Fruit fly (Drosophila melanogaster) whole organism, embryonic: Measurements from ENCODE around the gene CG34026.
A peak's percentile ranks its signal among the peaks of the same experiment; 100 is the strongest.

ENCODE experiments used
- B-H1 ChIP-seq: fragments of 200-800 bp; sonication (Bioruptor generic); IDR thresholded peaks from 3 replicates; pipeline ENCODE4 v1.3.6; 2022; ENCODE audit warnings: missing biosample characterization, missing genetic modification characterization
- C15 ChIP-seq: fragments of 200-800 bp; sonication (Bioruptor generic); IDR thresholded peaks from 3 replicates; pipeline ENCODE4 v1.3.6; 2022; ENCODE audit warnings: missing biosample characterization, missing genetic modification characterization
- CG10321 ChIP-seq: fragments of 200-800 bp; sonication (Bioruptor generic); IDR thresholded peaks from 2 replicates; pipeline ENCODE4 v1.3.6; 2022; ENCODE audit warnings: missing biosample characterization, missing genetic modification characterization
- CG10366 ChIP-seq: fragments of 200-800 bp; sonication (Bioruptor generic); IDR thresholded peaks from 2 replicates; pipeline ENCODE4 v1.3.6; 2022; ENCODE audit warnings: missing biosample characterization, missing genetic modification characterization
- CG10462 ChIP-seq: fragments of 200-800 bp; sonication (Bioruptor generic); optimal IDR thresholded peaks from 2 replicates; lab custom pipeline; 2016; ENCODE audit warnings: missing biosample characterization, missing genetic modification characterization
- CG11085 ChIP-seq: fragments of 200-800 bp; sonication (Bioruptor generic); IDR thresholded peaks from 2 replicates; pipeline ENCODE4 v1.3.6; 2022; ENCODE audit warnings: missing biosample characterization, missing genetic modification characterization
- CG15479 ChIP-seq: fragments of 200-800 bp; sonication (Bioruptor generic); optimal IDR thresholded peaks from 3 replicates; lab custom pipeline; 2019; ENCODE audit warnings: missing biosample characterization, mild to moderate bottlenecking, missing genetic modification characterization, moderate library complexity
- CG15514 ChIP-seq: fragments of 200-800 bp; sonication (Bioruptor generic); optimal IDR thresholded peaks from 3 replicates; lab custom pipeline; 2017; ENCODE audit warnings: missing biosample characterization, missing genetic modification characterization, mild to moderate bottlenecking, moderate library complexity, missing genetic modification reagents
- CG15696 ChIP-seq: fragments of 200-800 bp; sonication (Bioruptor generic); optimal IDR thresholded peaks from 2 replicates; lab custom pipeline; 2019; ENCODE audit warnings: missing biosample characterization, mild to moderate bottlenecking, missing genetic modification characterization, moderate library complexity
- CG17829 ChIP-seq: fragments of 200-800 bp; optimal IDR thresholded peaks from 2 replicates; lab custom pipeline; 2019; ENCODE audit warnings: missing biosample characterization, mild to moderate bottlenecking, missing genetic modification characterization, moderate library complexity
- CG2678 ChIP-seq: fragments of 200-800 bp; sonication (Bioruptor generic); optimal IDR thresholded peaks from 3 replicates; lab custom pipeline; 2019; ENCODE audit warnings: missing biosample characterization, mild to moderate bottlenecking, missing genetic modification characterization, moderate library complexity
- CG30403 ChIP-seq: fragments of 200-800 bp; sonication (Bioruptor generic); optimal IDR thresholded peaks from 3 replicates; lab custom pipeline; 2016; ENCODE audit warnings: missing biosample characterization, missing genetic modification characterization
- CG30431 ChIP-seq: fragments of 200-800 bp; sonication (Bioruptor generic); optimal IDR thresholded peaks from 2 replicates; lab custom pipeline; 2017; ENCODE audit warnings: missing biosample characterization, missing genetic modification characterization
- CG3847 ChIP-seq: fragments of 200-800 bp; sonication (Bioruptor generic); IDR thresholded peaks from 2 replicates; pipeline ENCODE4 v1.3.6; 2022; ENCODE audit warnings: missing biosample characterization, missing genetic modification characterization
- CG4424 ChIP-seq: fragments of 200-800 bp; sonication (Bioruptor generic); optimal IDR thresholded peaks from 3 replicates; lab custom pipeline; 2016; ENCODE audit warnings: missing biosample characterization, missing genetic modification characterization
- CG4730 ChIP-seq: fragments of 200-800 bp; sonication (Bioruptor generic); IDR thresholded peaks from 2 replicates; pipeline ENCODE4 v1.3.6; 2022; ENCODE audit warnings: missing biosample characterization, missing genetic modification characterization
- CG6791 ChIP-seq: fragments of 200-800 bp; sonication (Bioruptor generic); IDR thresholded peaks from 3 replicates; pipeline ENCODE4 v1.3.6; 2022; ENCODE audit warnings: missing biosample characterization, missing genetic modification characterization; ENCODE audit not compliant: partially characterized antibody
- CG8290 ChIP-seq, 3 experiments: fragments of 200-800 bp; sonication (Bioruptor generic); optimal IDR thresholded peaks; 2 replicates each; lab custom pipeline; 2016 to 2019; ENCODE audit warnings: missing biosample characterization in 3 of 3, missing genetic modification characterization in 3 of 3, mild to moderate bottlenecking in 2 of 3, moderate library complexity in 1 of 3
- CG8359 ChIP-seq: fragments of 200-800 bp; sonication (Bioruptor generic); optimal IDR thresholded peaks from 2 replicates; lab custom pipeline; 2017; ENCODE audit warnings: missing biosample characterization, mild to moderate bottlenecking, missing genetic modification characterization, borderline replicate concordance
- CG9727 ChIP-seq: fragments of 200-800 bp; sonication (Bioruptor generic); optimal IDR thresholded peaks from 3 replicates; lab custom pipeline; 2017; ENCODE audit warnings: missing biosample characterization, mild to moderate bottlenecking, missing genetic modification characterization
- CTCF ChIP-seq: fragments of 200-800 bp; sonication (Bioruptor generic); optimal IDR thresholded peaks from 2 replicates; lab custom pipeline; 2017; ENCODE audit warnings: missing biosample characterization, mild to moderate bottlenecking, missing genetic modification characterization, moderate library complexity
- Chrac-16 ChIP-seq: fragments of 200-800 bp; sonication (Bioruptor generic); optimal IDR thresholded peaks from 3 replicates; lab custom pipeline; 2016; ENCODE audit warnings: missing biosample characterization, missing genetic modification characterization
- Hmr ChIP-seq: fragments of 200-800 bp; sonication (Bioruptor generic); optimal IDR thresholded peaks from 3 replicates; lab custom pipeline; 2017; ENCODE audit warnings: mild to moderate bottlenecking, missing biosample characterization, missing genetic modification reagents, missing genetic modification characterization
- Hr3 ChIP-seq: fragments of 200-800 bp; sonication (Bioruptor generic); optimal IDR thresholded peaks from 3 replicates; lab custom pipeline; 2016; ENCODE audit warnings: missing biosample characterization, missing genetic modification characterization
- Hsf ChIP-seq: fragments of 200-800 bp; sonication (Bioruptor generic); optimal IDR thresholded peaks from 3 replicates; lab custom pipeline; 2016; ENCODE audit warnings: missing biosample characterization, missing genetic modification characterization
- Mrtf ChIP-seq: fragments of 200-800 bp; sonication (Bioruptor generic); IDR thresholded peaks from 3 replicates; pipeline ENCODE4 v1.3.6; 2022; ENCODE audit warnings: missing biosample characterization, missing genetic modification characterization
- Oli ChIP-seq: fragments of 200-800 bp; sonication (Bioruptor generic); optimal IDR thresholded peaks from 2 replicates; lab custom pipeline; 2018; ENCODE audit warnings: missing biosample characterization, mild to moderate bottlenecking, missing genetic modification characterization, moderate library complexity
- Side ChIP-seq: fragments of 200-800 bp; sonication (Bioruptor generic); optimal IDR thresholded peaks from 2 replicates; lab custom pipeline; 2016; ENCODE audit warnings: missing biosample characterization, missing genetic modification characterization
- Sox102F ChIP-seq: fragments of 200-800 bp; sonication (Bioruptor generic); optimal IDR thresholded peaks from 2 replicates; lab custom pipeline; 2018; ENCODE audit warnings: missing biosample characterization, mild to moderate bottlenecking, missing genetic modification characterization, moderate library complexity
- Xbp1 ChIP-seq: fragments of 200-800 bp; sonication (Bioruptor generic); optimal IDR thresholded peaks from 3 replicates; lab custom pipeline; 2016; ENCODE audit warnings: missing biosample characterization, mild to moderate bottlenecking, missing genetic modification characterization
- ara ChIP-seq: fragments of 200-800 bp; sonication (Bioruptor generic); IDR thresholded peaks from 2 replicates; pipeline ENCODE4 v1.3.6; 2022; ENCODE audit warnings: missing biosample characterization, missing genetic modification characterization
- chm ChIP-seq: fragments of 200-800 bp; sonication (Bioruptor generic); IDR thresholded peaks from 2 replicates; pipeline ENCODE4 v1.3.6; 2022; ENCODE audit warnings: missing biosample characterization, missing genetic modification characterization
- ewg ChIP-seq: fragments of 200-800 bp; sonication (Bioruptor generic); optimal IDR thresholded peaks from 3 replicates; lab custom pipeline; 2017; ENCODE audit warnings: mild to moderate bottlenecking, missing biosample characterization, missing genetic modification reagents, missing genetic modification characterization
- ftz-f1 ChIP-seq: fragments of 200-800 bp; sonication (Bioruptor generic); optimal IDR thresholded peaks from 2 replicates; lab custom pipeline; 2016; ENCODE audit warnings: missing biosample characterization, missing genetic modification characterization
- insv ChIP-seq, 2 experiments: fragments of 200-800 bp; sonication (Bioruptor generic); optimal IDR thresholded peaks; 3 replicates each; lab custom pipeline; 2016 to 2018; ENCODE audit warnings: missing biosample characterization in 2 of 2, missing genetic modification characterization in 2 of 2
- inv ChIP-seq: fragments of 200-800 bp; sonication (Bioruptor generic); IDR thresholded peaks from 2 replicates; pipeline ENCODE4 v1.3.6; 2022; ENCODE audit warnings: missing biosample characterization, missing genetic modification characterization; ENCODE audit not compliant: partially characterized antibody
- mld ChIP-seq: fragments of 200-800 bp; sonication (Bioruptor generic); IDR thresholded peaks from 3 replicates; pipeline ENCODE4 v1.3.6; 2022; ENCODE audit warnings: missing biosample characterization, missing genetic modification characterization; ENCODE audit not compliant: partially characterized antibody
- odd ChIP-seq: fragments of 200-800 bp; sonication (Bioruptor generic); optimal IDR thresholded peaks from 2 replicates; lab custom pipeline; 2017; ENCODE audit warnings: missing biosample characterization, mild to moderate bottlenecking, missing genetic modification characterization
- pho ChIP-seq: fragments of 200-800 bp; sonication (Bioruptor generic); optimal IDR thresholded peaks from 2 replicates; lab custom pipeline; 2016; ENCODE audit warnings: missing biosample characterization, missing genetic modification characterization
- ranshi ChIP-seq: fragments of 200-800 bp; sonication (Bioruptor generic); IDR thresholded peaks from 2 replicates; pipeline ENCODE4 v1.3.6; 2022; ENCODE audit warnings: missing biosample characterization, missing genetic modification characterization
- rib ChIP-seq: fragments of 200-800 bp; sonication (Bioruptor generic); IDR thresholded peaks from 2 replicates; pipeline ENCODE4 v1.3.6; 2022; ENCODE audit warnings: missing biosample characterization, missing genetic modification characterization
- run ChIP-seq: fragments of 200-800 bp; sonication (Bioruptor generic); optimal IDR thresholded peaks from 3 replicates; lab custom pipeline; 2018; ENCODE audit warnings: missing biosample characterization, mild to moderate bottlenecking, missing genetic modification characterization
- sens-2 ChIP-seq: fragments of 200-800 bp; sonication (Bioruptor generic); IDR thresholded peaks from 2 replicates; pipeline ENCODE4 v1.3.6; 2022; ENCODE audit warnings: missing biosample characterization, missing genetic modification characterization
- slbo ChIP-seq: fragments of 200-800 bp; sonication (Bioruptor generic); IDR thresholded peaks from 2 replicates; pipeline ENCODE4 v1.3.6; 2022; ENCODE audit warnings: missing biosample characterization, missing genetic modification characterization
- sna ChIP-seq: fragments of 200-800 bp; sonication (Bioruptor generic); IDR thresholded peaks from 2 replicates; pipeline ENCODE4 v1.3.6; 2022; ENCODE audit warnings: missing biosample characterization, missing genetic modification characterization; ENCODE audit not compliant: partially characterized antibody
- stwl ChIP-seq: fragments of 200-800 bp; sonication (Bioruptor generic); optimal IDR thresholded peaks from 3 replicates; lab custom pipeline; 2018; ENCODE audit warnings: missing biosample characterization, mild to moderate bottlenecking, missing genetic modification characterization, moderate library complexity
- tap ChIP-seq: fragments of 200-800 bp; optimal IDR thresholded peaks from 3 replicates; lab custom pipeline; 2019; ENCODE audit warnings: missing biosample characterization, mild to moderate bottlenecking, missing genetic modification characterization, moderate library complexity
- tin ChIP-seq: fragments of 200-800 bp; sonication (Bioruptor generic); optimal IDR thresholded peaks from 3 replicates; lab custom pipeline; 2016; ENCODE audit warnings: missing biosample characterization, missing genetic modification characterization
- unpg ChIP-seq: fragments of 200-800 bp; sonication (Bioruptor generic); optimal IDR thresholded peaks from 3 replicates; lab custom pipeline; 2018; ENCODE audit warnings: missing biosample characterization, mild to moderate bottlenecking, missing genetic modification characterization, moderate library complexity

CG34026 gene

DNA sequence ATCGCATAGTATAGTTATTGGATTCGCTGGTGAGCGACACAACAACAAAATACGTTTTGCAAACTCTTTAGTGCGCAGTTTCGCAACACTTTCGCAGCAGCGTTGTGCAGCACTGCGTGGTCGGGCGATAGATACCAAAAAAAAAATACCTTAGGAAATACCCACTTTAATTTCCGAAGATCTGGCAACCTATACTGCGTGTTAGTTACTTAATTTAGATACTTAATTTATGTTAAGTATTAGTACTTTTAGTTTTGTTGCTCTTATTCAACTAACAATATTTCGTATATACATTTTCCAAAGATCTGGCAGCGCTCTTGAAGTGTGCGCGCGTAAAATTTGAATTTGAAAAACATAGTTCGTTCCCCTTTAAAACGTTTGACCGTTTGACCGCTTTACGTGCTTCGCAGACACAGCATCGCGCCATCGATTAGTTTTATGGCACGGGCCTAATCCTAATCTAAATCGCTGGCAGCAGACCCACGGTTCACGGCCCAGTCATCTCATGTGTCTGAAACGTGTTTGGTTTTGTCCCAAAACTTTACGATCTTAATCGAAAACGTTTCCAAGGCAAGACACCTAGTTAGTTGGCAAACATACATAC lies 46.4 kb downstream of the CG34026 start, which contains the start of gene LPCAT (continued):
- TF ChIP-seq mld (GFP tag; lab: Robert Waterston, UW): no peak
- peak; percentile 47 for TF ChIP-seq CG17829
- peak; percentile 62 for TF ChIP-seq CG4424
- peak; percentile 76 for TF ChIP-seq CG10366
- peak; percentile 72 for TF ChIP-seq CG9727 (GFP tag; lab: Kevin White, UChicago)
- TF ChIP-seq tin (GFP tag; lab: Kevin White, UChicago): peak; percentile 83
- no peak for TF ChIP-seq odd (GFP tag; lab: Kevin White, UChicago)
- 0 out of 2 replicates have a peak, but pooled peaks have one; percentile 39 for TF ChIP-seq CG10321 (GFP tag; lab: Robert Waterston, UW)
- TF ChIP-seq Hmr (GFP tag; lab: Kevin White, UChicago): peak; percentile 79
- TF ChIP-seq CG4730 (GFP tag; lab: Robert Waterston, UW): peak; percentile 50
- TF ChIP-seq CG2678 (tag; lab: Kevin White, UChicago): peak; percentile 77
- TF ChIP-seq CG15514: peak; percentile 88
- no peak for TF ChIP-seq run (tag; lab: Kevin White, UChicago)
- TF ChIP-seq CG3847 (GFP tag; lab: Robert Waterston, UW): peak; percentile 95
- TF ChIP-seq ewg (GFP tag; lab: Kevin White, UChicago): peak; percentile 2
- TF ChIP-seq CTCF: peak; percentile 50
- TF ChIP-seq Hr3 (GFP tag; lab: Kevin White, UChicago): peak; percentile 69
- TF ChIP-seq C15 (GFP tag; lab: Robert Waterston, UW): no peak
- no peak for TF ChIP-seq CG8359 (GFP tag; lab: Kevin White, UChicago)
- TF ChIP-seq CG11085 (GFP tag; lab: Robert Waterston, UW): peak; percentile 74; the same call in 1 of the 2 replicates
- peak; percentile 37 for TF ChIP-seq unpg (GFP tag; lab: Kevin White, UChicago)
- peak; percentile 35 for TF ChIP-seq CG10462
- peak; percentile 66; the same call in 1 of the 2 replicates for TF ChIP-seq ranshi (GFP tag; lab: Robert Waterston, UW)
- peak; percentile 40; the same call in 2 of the 3 replicates for TF ChIP-seq B-H1 (GFP tag; lab: Robert Waterston, UW)
- peak; percentile 65 for TF ChIP-seq chm
- peak; percentile 93 for TF ChIP-seq slbo (GFP tag; lab: Robert Waterston, UW)
- TF ChIP-seq CG30403 (GFP tag; lab: Kevin White, UChicago): peak; percentile 75
- peak; percentile 77 for TF ChIP-seq ara
- TF ChIP-seq Sox102F: peak; percentile 31
- peak; percentile 66; the same call in 1 of the 3 replicates for TF ChIP-seq Mrtf
- peak; percentile 60 for TF ChIP-seq pho (GFP tag; lab: Kevin White, UChicago)
- TF ChIP-seq CG15696 (tag; lab: Kevin White, UChicago): peak; percentile 83
- peak; percentile 85 for TF ChIP-seq stwl (tag; lab: Kevin White, UChicago)
- peak; percentile 62 for TF ChIP-seq Side (GFP tag; lab: Kevin White, UChicago)
- TF ChIP-seq sens-2 (GFP tag; lab: Robert Waterston, UW): no peak
- TF ChIP-seq Chrac-16 (GFP tag; lab: Kevin White, UChicago): peak; percentile 65
- TF ChIP-seq inv: peak; percentile 74
- no peak for TF ChIP-seq ftz-f1 (GFP tag; lab: Kevin White, UChicago)
- TF ChIP-seq Xbp1: peak; percentile 73
- no peak for TF ChIP-seq insv (GFP tag; optimal IDR thresholded peaks at IDR 0.05; lab: Kevin White, UChicago)
- peak; percentile 41 for TF ChIP-seq Oli (tag; lab: Kevin White, UChicago)
- TF ChIP-seq CG15479: peak; percentile 35
- peak; percentile 78 for TF ChIP-seq Hsf (GFP tag; lab: Kevin White, UChicago)
- peak; percentile 47 for TF ChIP-seq CG8290 (GFP tag; optimal IDR thresholded peaks at IDR 0.05; lab: Kevin White, UChicago)
- TF ChIP-seq CG8290 (tag; optimal IDR thresholded peaks at IDR 0.05; lab: Kevin White, UChicago): peak in 1 of 2 experiments; percentile 66
- TF ChIP-seq rib (GFP tag; lab: Robert Waterston, UW): peak; percentile 79
- peak; percentile 4 for TF ChIP-seq tap (tag; lab: Kevin White, UChicago)
- peak; percentile 78 for TF ChIP-seq CG6791 (GFP tag; lab: Robert Waterston, UW)
- peak; percentile 37 for TF ChIP-seq CG30431 (GFP tag; lab: Kevin White, UChicago)
- TF ChIP-seq sna (GFP tag; lab: Robert Waterston, UW): peak; percentile 63; the same call in 1 of the 2 replicates
